Worm (Caenorhabditis elegans) whole organism, late embryonic: ENCODE measurements around the gene B0507.6.

ENCODE experiments used
- K02D7.2 ChIP-seq: sonication (generic microtip); optimal IDR thresholded peaks from 2 replicates; lab custom pipeline; 2017; ENCODE audit warnings: mild to moderate bottlenecking, missing genetic modification characterization, missing compliant biosample characterization
- K09A11.1 ChIP-seq: sonication (generic microtip); optimal IDR thresholded peaks from 2 replicates; lab custom pipeline; 2017; ENCODE audit warnings: antibody characterized with exemption, mild to moderate bottlenecking, missing genetic modification characterization, missing compliant biosample characterization; ENCODE audit not compliant: insufficient read depth
- T23F11.4 ChIP-seq: fragments of 200-800 bp; sonication (Bioruptor generic); optimal IDR thresholded peaks from 2 replicates; lab custom pipeline; 2018; ENCODE audit warnings: mild to moderate bottlenecking, missing genetic modification characterization, missing compliant biosample characterization
- ahr-1 ChIP-seq: sonication (generic microtip); optimal IDR thresholded peaks from 2 replicates; lab custom pipeline; 2016; ENCODE audit warnings: missing genetic modification characterization, missing compliant biosample characterization
- ceh-18 ChIP-seq: sonication (generic microtip); optimal IDR thresholded peaks from 2 replicates; lab custom pipeline; 2016; ENCODE audit warnings: missing genetic modification characterization, missing compliant biosample characterization
- ceh-24 ChIP-seq: sonication (generic microtip); optimal IDR thresholded peaks from 2 replicates; lab custom pipeline; 2016; ENCODE audit warnings: mild to moderate bottlenecking, missing genetic modification characterization, missing compliant biosample characterization
- ceh-31 ChIP-seq: sonication (generic microtip); optimal IDR thresholded peaks from 2 replicates; lab custom pipeline; 2016; ENCODE audit warnings: missing genetic modification characterization, missing compliant biosample characterization
- ceh-45 ChIP-seq: fragments of 200-800 bp; sonication (Bioruptor generic); IDR thresholded peaks from 2 replicates; pipeline ENCODE4 v1.3.6; 2022; ENCODE audit warnings: missing genetic modification reagents, missing genetic modification characterization, missing compliant biosample characterization
- ceh-48 ChIP-seq: sonication (generic microtip); optimal IDR thresholded peaks from 2 replicates; lab custom pipeline; 2016; ENCODE audit warnings: missing genetic modification characterization, inconsistent platforms, missing compliant biosample characterization
- ceh-6 ChIP-seq: fragments of 200-800 bp; sonication (Bioruptor generic); optimal IDR thresholded peaks from 2 replicates; lab custom pipeline; 2018; ENCODE audit warnings: mild to moderate bottlenecking, missing genetic modification characterization, missing compliant biosample characterization
- elt-2 ChIP-seq: sonication (generic microtip); optimal IDR thresholded peaks from 2 replicates; lab custom pipeline; 2016; ENCODE audit warnings: missing genetic modification reagents, missing genetic modification characterization, missing compliant biosample characterization
- fax-1 ChIP-seq: sonication (generic microtip); optimal IDR thresholded peaks from 2 replicates; lab custom pipeline; 2016; ENCODE audit warnings: missing genotype, missing genetic modification characterization, missing compliant biosample characterization
- lim-6 ChIP-seq: sonication (generic microtip); optimal IDR thresholded peaks from 2 replicates; lab custom pipeline; 2016; ENCODE audit warnings: missing genetic modification characterization, missing compliant biosample characterization
- lin-11 ChIP-seq: fragments of 200-800 bp; sonication (Bioruptor generic); optimal IDR thresholded peaks from 2 replicates; lab custom pipeline; 2018; ENCODE audit warnings: mild to moderate bottlenecking, missing genetic modification characterization, missing compliant biosample characterization
- nfya-1 ChIP-seq: sonication (generic microtip); optimal IDR thresholded peaks from 2 replicates; lab custom pipeline; 2017; ENCODE audit warnings: missing genetic modification characterization, mild to moderate bottlenecking, missing compliant biosample characterization, antibody characterized with exemption, moderate library complexity
- npax-4 ChIP-seq: sonication (generic microtip); optimal IDR thresholded peaks from 2 replicates; lab custom pipeline; 2016; ENCODE audit warnings: missing genetic modification characterization, missing compliant biosample characterization
- odd-2 ChIP-seq: sonication (generic microtip); optimal IDR thresholded peaks from 2 replicates; lab custom pipeline; 2017; ENCODE audit warnings: antibody characterized with exemption, mild to moderate bottlenecking, missing genetic modification characterization, missing compliant biosample characterization
- pag-3 ChIP-seq: sonication (generic microtip); optimal IDR thresholded peaks from 2 replicates; lab custom pipeline; 2016; ENCODE audit warnings: missing compliant biosample characterization, missing genetic modification characterization, borderline replicate concordance
- pat-9 ChIP-seq: fragments of 200-800 bp; sonication (Bioruptor generic); optimal IDR thresholded peaks from 2 replicates; lab custom pipeline; 2018; ENCODE audit warnings: mild to moderate bottlenecking, missing genetic modification characterization, moderate library complexity, missing compliant biosample characterization
- pqm-1 ChIP-seq: sonication (generic microtip); optimal IDR thresholded peaks from 2 replicates; lab custom pipeline; 2016; ENCODE audit warnings: missing genetic modification characterization, missing compliant biosample characterization
- pros-1 ChIP-seq: fragments of 150-350 bp; optimal IDR thresholded peaks from 2 replicates; lab custom pipeline; 2014; ENCODE audit warnings: missing biosample characterization, missing genetic modification reagents, missing genetic modification characterization
- ref-2 ChIP-seq: sonication (generic microtip); optimal IDR thresholded peaks from 2 replicates; lab custom pipeline; 2016; ENCODE audit warnings: missing genetic modification characterization, missing compliant biosample characterization
- sdc-2 ChIP-seq: sonication (generic microtip); optimal IDR thresholded peaks from 2 replicates; lab custom pipeline; 2016; ENCODE audit warnings: missing genotype, missing genetic modification characterization, missing compliant biosample characterization
- sox-4 ChIP-seq: sonication (generic microtip); optimal IDR thresholded peaks from 2 replicates; lab custom pipeline; 2017; ENCODE audit warnings: mild to moderate bottlenecking, missing genetic modification characterization, inconsistent platforms, missing compliant biosample characterization
- syd-9 ChIP-seq: sonication (generic microtip); optimal IDR thresholded peaks from 2 replicates; lab custom pipeline; 2016; ENCODE audit warnings: mild to moderate bottlenecking, missing genetic modification characterization, moderate library complexity, missing compliant biosample characterization
- tbx-7 ChIP-seq: sonication (generic microtip); optimal IDR thresholded peaks from 2 replicates; lab custom pipeline; 2016; ENCODE audit warnings: missing genotype, missing genetic modification characterization, missing compliant biosample characterization
- unc-42 ChIP-seq: sonication (generic microtip); optimal IDR thresholded peaks from 2 replicates; lab custom pipeline; 2016; ENCODE audit warnings: missing genotype, missing genetic modification characterization, missing compliant biosample characterization
- unc-55 ChIP-seq: sonication (generic microtip); optimal IDR thresholded peaks from 2 replicates; lab custom pipeline; 2017; ENCODE audit warnings: missing biosample characterization, missing genetic modification reagents, missing genetic modification characterization
- ztf-16 ChIP-seq: sonication (generic microtip); optimal IDR thresholded peaks from 2 replicates; lab custom pipeline; 2017; ENCODE audit warnings: missing genetic modification characterization, missing compliant biosample characterization

The B0507.6 gene

ce11 chrV:8765938-8766337, 20.0 kb downstream of the B0507.6 start, which contains the start of gene B0507.9:
B0507.9 (minus strand) TSS chrV:8766038.
- no peak for TF ChIP-seq lin-11 (tag; lab: Kevin White, UChicago)
- TF ChIP-seq tbx-7 = no peak
- no peak for TF ChIP-seq ceh-24 (tag; lab: Kevin White, UChicago)
- TF ChIP-seq K02D7.2 = no peak
- no peak for TF ChIP-seq npax-4 (tag; lab: Kevin White, UChicago)
- TF ChIP-seq elt-2 = no peak
- TF ChIP-seq sox-4 (tag; lab: Kevin White, UChicago) = no peak
- no peak for TF ChIP-seq K09A11.1 (tag; lab: Kevin White, UChicago)
- TF ChIP-seq unc-42 (tag; lab: Kevin White, UChicago) = no peak
- TF ChIP-seq ceh-6 (GFP tag; lab: Kevin White, UChicago) = no peak

- TF ChIP-seq T23F11.4 = no peak
- no peak for TF ChIP-seq ceh-48
- TF ChIP-seq npax-4 (tag; lab: Kevin White, UChicago) = no peak
- no peak for TF ChIP-seq lim-6
- TF ChIP-seq, all 69 proteins: peak for 0
Observed at ce11 chrV:8767041-8767440, 21.1 kb downstream of the B0507.6 start.

ce11 chrV:8767493-8767892, 21.5 kb downstream of the B0507.6 start:
- no peak for TF ChIP-seq sox-4 (tag; lab: Kevin White, UChicago)
- TF ChIP-seq T23F11.4 = no peak
- TF ChIP-seq elt-2 = peak; percentile 61

- TF ChIP-seq pqm-1 (tag; lab: Kevin White, UChicago) (peak; percentile 75), odd-2 (no peak), elt-2 (peak; percentile 99), ceh-45 (GFP tag; lab: Robert Waterston, UW) (no peak), ztf-16 (tag; lab: Kevin White, UChicago) (no peak), lin-11 (tag; lab: Kevin White, UChicago) (no peak)
Observed at ce11 chrV:8768481-8768959, 22.6 kb downstream of the B0507.6 start, which contains the start of gene B0507.3. B0507.3 (plus strand) TSS chrV:8768909.

- TF ChIP-seq pag-3 (tag; lab: Kevin White, UChicago) (no peak), elt-2 (peak; percentile 14), unc-55 (GFP tag; lab: Kevin White, UChicago) (no peak), K09A11.1 (tag; lab: Kevin White, UChicago) (no peak), pat-9 (no peak), ceh-18 (no peak), ahr-1 (no peak), sdc-2 (tag; lab: Kevin White, UChicago) (no peak)
- TF ChIP-seq, all 69 proteins: peak for 1
Observed at ce11 chrV:8769154-8769553, 23.2 kb downstream of the B0507.6 start.

- TF ChIP-seq unc-55 (GFP tag; lab: Kevin White, UChicago) (no peak), syd-9 (tag; lab: Kevin White, UChicago) (no peak), nfya-1 (tag; lab: Kevin White, UChicago) (no peak), ceh-6 (GFP tag; lab: Kevin White, UChicago) (no peak), ceh-31 (tag; lab: Kevin White, UChicago) (no peak), pros-1 (tag; lab: Kevin White, UChicago) (no peak), fax-1 (tag; lab: Kevin White, UChicago) (no peak), K02D7.2 (no peak), ref-2 (tag; lab: Kevin White, UChicago) (no peak), K09A11.1 (tag; lab: Kevin White, UChicago) (no peak)
Observed at ce11 chrV:8771599-8771998, 25.6 kb downstream of the B0507.6 start, which contains the start of gene srx-115. srx-115 (plus strand) TSS chrV:8771899.
